Worm (Caenorhabditis elegans): Measurements from ENCODE around the gene W09D6.5.

W09D6.5 gene

ce11 chrIII:11090112-11090648, 1.9 kb downstream of the W09D6.5 start:
- no peak for TF ChIP-seq pqm-1 (tag; optimal IDR thresholded peaks at IDR 0.05)
- TF ChIP-seq unc-62 (GFP tag; optimal IDR thresholded peaks at IDR 0.05) = no peak
- TF ChIP-seq nhr-43 (tag; optimal IDR thresholded peaks at IDR 0.05; ENCODE audit: poor library complexity, severe bottlenecking) = peak; percentile 81
- TF ChIP-seq lin-15B (tag; optimal IDR thresholded peaks at IDR 0.05) = peak; percentile 39
- TF ChIP-seq nfya-1 (tag; optimal IDR thresholded peaks at IDR 0.05; ENCODE audit: insufficient read depth) = peak; percentile 94
- TF ChIP-seq eor-1 (tag; optimal IDR thresholded peaks at IDR 0.05) = no peak
- no peak for TF ChIP-seq R02D3.7 (tag; optimal IDR thresholded peaks at IDR 0.05)
- TF ChIP-seq ZK546.5 (tag; optimal IDR thresholded peaks at IDR 0.05) = no peak
- TF ChIP-seq nhr-25 (tag; optimal IDR thresholded peaks at IDR 0.05) = peak; percentile 57
- TF ChIP-seq jun-1 (tag; optimal IDR thresholded peaks at IDR 0.05) = peak; percentile 9
- no peak for TF ChIP-seq daf-12 (tag; optimal IDR thresholded peaks at IDR 0.05)
- no peak for TF ChIP-seq tbx-2 (tag; optimal IDR thresholded peaks at IDR 0.05)
- TF ChIP-seq elt-3 (tag; optimal IDR thresholded peaks at IDR 0.05) = no peak
- TF ChIP-seq skn-1 (tag; optimal IDR thresholded peaks at IDR 0.05) = no peak
- no peak for TF ChIP-seq nhr-237 (tag; optimal IDR thresholded peaks at IDR 0.05)
- no peak for TF ChIP-seq lin-39 (tag; optimal IDR thresholded peaks at IDR 0.05)
- TF ChIP-seq ceh-28 (tag; optimal IDR thresholded peaks at IDR 0.05) = no peak
- TF ChIP-seq hmg-11 (tag; optimal IDR thresholded peaks at IDR 0.05) = no peak
- no peak for TF ChIP-seq mml-1 (tag; optimal IDR thresholded peaks at IDR 0.05)
- TF ChIP-seq fkh-10 (GFP tag; optimal IDR thresholded peaks at IDR 0.05) = no peak
- TF ChIP-seq ceh-82 (tag; optimal IDR thresholded peaks at IDR 0.05) = no peak
- TF ChIP-seq elt-2 (tag; optimal IDR thresholded peaks at IDR 0.05) = peak; percentile 24
- no peak for TF ChIP-seq nhr-76 (tag; optimal IDR thresholded peaks at IDR 0.05)
- TF ChIP-seq ztf-4 (tag; optimal IDR thresholded peaks at IDR 0.05) = no peak
- TF ChIP-seq unc-39 (tag; optimal IDR thresholded peaks at IDR 0.05) = no peak
- TF ChIP-seq nhr-11 (tag; optimal IDR thresholded peaks at IDR 0.05) = no peak
- TF ChIP-seq egl-5 (tag; optimal IDR thresholded peaks at IDR 0.05) = no peak
- no peak for TF ChIP-seq ztf-11 (tag; optimal IDR thresholded peaks at IDR 0.05)
- no peak for TF ChIP-seq fos-1 (tag; optimal IDR thresholded peaks at IDR 0.05)
- no peak for TF ChIP-seq zag-1 (tag; optimal IDR thresholded peaks at IDR 0.05)
- no peak for TF ChIP-seq ceh-16 (tag; optimal IDR thresholded peaks at IDR 0.05)
- no peak for TF ChIP-seq nhr-67 (tag; optimal IDR thresholded peaks at IDR 0.05)
- no peak for TF ChIP-seq ceh-9 (tag; optimal IDR thresholded peaks at IDR 0.05)
- no peak for TF ChIP-seq pha-4 (tag; optimal IDR thresholded peaks at IDR 0.05)
- no peak for TF ChIP-seq nhr-77 (tag; optimal IDR thresholded peaks at IDR 0.05)
- TF ChIP-seq mdl-1 (tag; optimal IDR thresholded peaks at IDR 0.05) = no peak
- no peak for TF ChIP-seq sea-2 (GFP tag; optimal IDR thresholded peaks at IDR 0.05)
- TF ChIP-seq ama-1 (optimal IDR thresholded peaks at IDR 0.05) = peak; percentile 98
- no peak for TF ChIP-seq aly-2 (tag; optimal IDR thresholded peaks at IDR 0.05)
- TF ChIP-seq fkh-2 (tag; optimal IDR thresholded peaks at IDR 0.05) = no peak
- peak; percentile 28 for TF ChIP-seq nhr-23 (tag; optimal IDR thresholded peaks at IDR 0.05)
- TF ChIP-seq nhr-28 (tag; optimal IDR thresholded peaks at IDR 0.05) = no peak
- TF ChIP-seq nhr-12 (tag; optimal IDR thresholded peaks at IDR 0.05) = no peak
- TF ChIP-seq elt-1 (tag; optimal IDR thresholded peaks at IDR 0.05) = no peak
- TF ChIP-seq snpc-4 (tag; optimal IDR thresholded peaks at IDR 0.05) = peak; percentile 98
- TF ChIP-seq lsy-12 (tag; optimal IDR thresholded peaks at IDR 0.05) = peak; percentile 53
- TF ChIP-seq egl-27 (tag; optimal IDR thresholded peaks at IDR 0.05) = no peak

Data from whole organism, L3 larva.